Worm (Caenorhabditis elegans) whole organism, L1 larva: ENCODE results near the gene C09B9.4.

ENCODE experiments used
- dsc-1 ChIP-seq: sonication (generic microtip); optimal IDR thresholded peaks from 2 replicates; lab custom pipeline; 2016; ENCODE audit warnings: mild to moderate bottlenecking, missing genetic modification characterization, missing compliant biosample characterization
- grh-1 ChIP-seq: fragments of 200-800 bp; sonication (Bioruptor generic); IDR thresholded peaks from 2 replicates; pipeline ENCODE4 v1.3.6; 2022; ENCODE audit warnings: missing genetic modification reagents, missing genetic modification characterization, missing compliant biosample characterization
- jun-1 ChIP-seq: fragments of 150-350 bp; optimal IDR thresholded peaks from 2 replicates; lab custom pipeline; 2014; ENCODE audit warnings: missing biosample characterization, missing genetic modification reagents, missing genetic modification characterization
- lsy-2 ChIP-seq, 2 experiments: fragments of 150-350 bp; optimal IDR thresholded peaks; 2 replicates each; lab custom pipeline; 2014; ENCODE audit warnings: missing biosample characterization in 2 of 2, missing genetic modification characterization in 2 of 2
- nhr-20 ChIP-seq: sonication (generic microtip); optimal IDR thresholded peaks from 2 replicates; lab custom pipeline; 2016; ENCODE audit warnings: mild to moderate bottlenecking, missing genetic modification characterization, missing compliant biosample characterization
- skn-1 ChIP-seq: fragments of 150-350 bp; optimal IDR thresholded peaks from 2 replicates; lab custom pipeline; 2014; ENCODE audit warnings: missing biosample characterization, missing genetic modification characterization
- tbx-2 ChIP-seq: sonication (generic microtip); optimal IDR thresholded peaks from 2 replicates; lab custom pipeline; 2016; ENCODE audit warnings: missing genetic modification characterization, missing compliant biosample characterization
- tlp-1 ChIP-seq: fragments of 150-350 bp; optimal IDR thresholded peaks from 2 replicates; lab custom pipeline; 2014; ENCODE audit warnings: missing biosample characterization, missing genetic modification characterization
- unc-62 ChIP-seq: fragments of 150-350 bp; optimal IDR thresholded peaks from 2 replicates; lab custom pipeline; 2014; ENCODE audit warnings: missing biosample characterization, missing genetic modification reagents, missing genetic modification characterization
- unc-86 ChIP-seq: sonication (generic microtip); optimal IDR thresholded peaks from 2 replicates; lab custom pipeline; 2016; ENCODE audit warnings: missing genetic modification characterization, missing compliant biosample characterization
- zag-1 ChIP-seq: fragments of 150-350 bp; optimal IDR thresholded peaks from 2 replicates; lab custom pipeline; 2014; ENCODE audit warnings: missing biosample characterization, missing genetic modification characterization

DNA sequence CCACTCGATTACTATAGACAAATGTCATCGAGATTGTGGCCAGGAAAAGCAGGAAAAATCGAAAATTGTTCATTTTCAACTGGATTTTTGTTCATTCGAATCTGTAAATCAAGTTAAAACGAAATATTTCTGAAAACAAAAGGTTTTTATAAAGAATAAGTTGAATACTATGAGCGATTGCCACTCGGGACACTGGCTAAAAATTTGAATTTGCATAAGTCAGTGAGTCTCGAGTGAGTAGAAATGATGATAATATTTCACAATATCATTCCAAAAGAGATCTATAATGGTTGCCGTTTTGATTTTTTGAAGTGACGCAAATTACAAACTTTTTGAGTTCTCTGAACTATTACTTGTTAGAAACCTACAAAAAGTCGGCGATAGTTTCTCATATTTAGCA lies 12.6 kb downstream of the C09B9.4 start, which contains the start of gene T28H11.8:
- no peak for TF ChIP-seq grh-1 (GFP tag; lab: Robert Waterston, UW)
- no peak for TF ChIP-seq tbx-2 (tag; lab: Kevin White, UChicago)
- no peak for TF ChIP-seq jun-1
- no peak for TF ChIP-seq zag-1 (tag; lab: Kevin White, UChicago)
- TF ChIP-seq tlp-1, result no peak
- no peak for TF ChIP-seq nhr-20 (tag; lab: Kevin White, UChicago)
- TF ChIP-seq unc-86 (tag; lab: Kevin White, UChicago), result no peak
- TF ChIP-seq lsy-2 (tag; optimal IDR thresholded peaks at IDR 0.05; lab: Kevin White, UChicago), result no peak
- TF ChIP-seq dsc-1 (tag; lab: Kevin White, UChicago), result no peak
- no peak for TF ChIP-seq unc-62
- no peak for TF ChIP-seq skn-1 (tag; lab: Kevin White, UChicago)
